Worm (Caenorhabditis elegans) whole organism, L3 larva: ENCODE results near the gene F59B10.2.

Experiments used
- jun-1 ChIP-seq: fragments of 150-350 bp; optimal IDR thresholded peaks from 2 replicates; lab custom pipeline; 2014; ENCODE audit warnings: missing biosample characterization, missing genetic modification reagents, missing genetic modification characterization
- lin-39 ChIP-seq: fragments of 150-350 bp; optimal IDR thresholded peaks from 2 replicates; lab custom pipeline; 2018; ENCODE audit warnings: missing biosample characterization, missing genetic modification reagents, missing genetic modification characterization
- nfya-1 ChIP-seq: sonication (generic microtip); optimal IDR thresholded peaks from 2 replicates; lab custom pipeline; 2017; ENCODE audit warnings: missing genetic modification characterization, mild to moderate bottlenecking, missing compliant biosample characterization, antibody characterized with exemption, moderate library complexity; ENCODE audit not compliant: insufficient read depth
- tbx-2 ChIP-seq: sonication (generic microtip); optimal IDR thresholded peaks from 2 replicates; lab custom pipeline; 2016; ENCODE audit warnings: mild to moderate bottlenecking, missing genetic modification characterization, missing compliant biosample characterization
- ztf-11 ChIP-seq: fragments of 150-350 bp; optimal IDR thresholded peaks from 2 replicates; lab custom pipeline; 2014; ENCODE audit warnings: missing biosample characterization, missing genetic modification characterization

- TF ChIP-seq ztf-11 (no peak), tbx-2 (tag; lab: Kevin White, UChicago) (no peak), jun-1 (tag; lab: Kevin White, UChicago) (peak; percentile 35), nfya-1 (tag; lab: Kevin White, UChicago) (peak; percentile 1), lin-39 (tag; lab: Kevin White, UChicago) (peak; percentile 20)
Observed at ce11 chrII:10504729-10505128, 4.9 kb downstream of the F59B10.2 start.
